Worm (Caenorhabditis elegans) whole organism, mixed stage, embryonic: ENCODE data around the gene F43C11.16.

Source experiments
- bed-3 ChIP-seq: fragments of 200-800 bp; sonication (Bioruptor generic); optimal IDR thresholded peaks from 3 replicates; lab custom pipeline; 2018; ENCODE audit warnings: mild to moderate bottlenecking, missing genetic modification characterization, moderate library complexity, missing compliant biosample characterization
- blmp-1 ChIP-seq: fragments of 150-350 bp; optimal IDR thresholded peaks from 2 replicates; lab custom pipeline; 2014; ENCODE audit warnings: missing biosample characterization, missing genetic modification characterization
- ceh-39 ChIP-seq: fragments of 150-350 bp; optimal IDR thresholded peaks from 2 replicates; lab custom pipeline; 2014; ENCODE audit warnings: missing biosample characterization, missing genetic modification characterization
- ceh-83 ChIP-seq: fragments of 200-800 bp; sonication (Bioruptor generic); optimal IDR thresholded peaks from 2 replicates; lab custom pipeline; 2018; ENCODE audit warnings: mild to moderate bottlenecking, missing genetic modification characterization, missing compliant biosample characterization
- ces-1 ChIP-seq: fragments of 150-350 bp; optimal IDR thresholded peaks from 2 replicates; lab custom pipeline; 2014; ENCODE audit warnings: missing biosample characterization, missing genetic modification reagents, missing genetic modification characterization
- cnd-1 ChIP-seq: fragments of 200-800 bp; sonication (Bioruptor generic); optimal IDR thresholded peaks from 2 replicates; lab custom pipeline; 2018; ENCODE audit warnings: mild to moderate bottlenecking, missing genetic modification characterization, missing compliant biosample characterization
- drap-1 ChIP-seq: fragments of 200-800 bp; sonication (Bioruptor generic); optimal IDR thresholded peaks from 3 replicates; lab custom pipeline; 2018; ENCODE audit warnings: mild to moderate bottlenecking, missing genetic modification characterization, missing compliant biosample characterization
- elt-1 ChIP-seq: sonication (generic microtip); optimal IDR thresholded peaks from 2 replicates; lab custom pipeline; 2017; ENCODE audit warnings: missing genetic modification characterization, mild to moderate bottlenecking, missing compliant biosample characterization, antibody characterized with exemption, moderate library complexity, borderline replicate concordance; ENCODE audit not compliant: insufficient read depth
- elt-3 ChIP-seq: fragments of 150-350 bp; optimal IDR thresholded peaks from 2 replicates; lab custom pipeline; 2014; ENCODE audit warnings: missing biosample characterization, missing genetic modification characterization
- ham-2 ChIP-seq: fragments of 200-800 bp; sonication (Bioruptor generic); optimal IDR thresholded peaks from 2 replicates; lab custom pipeline; 2018; ENCODE audit warnings: mild to moderate bottlenecking, missing genetic modification characterization, missing compliant biosample characterization
- hlh-1 ChIP-seq: fragments of 150-350 bp; optimal IDR thresholded peaks from 2 replicates; lab custom pipeline; 2014; ENCODE audit warnings: missing biosample characterization, missing genetic modification reagents, missing genetic modification characterization
- lin-13 ChIP-seq: fragments of 150-350 bp; optimal IDR thresholded peaks from 2 replicates; lab custom pipeline; 2014; ENCODE audit warnings: missing biosample characterization, missing genetic modification characterization
- lsy-2 ChIP-seq: fragments of 150-350 bp; optimal IDR thresholded peaks from 2 replicates; lab custom pipeline; 2014; ENCODE audit warnings: missing biosample characterization, missing genetic modification characterization
- mab-5 ChIP-seq: fragments of 150-350 bp; optimal IDR thresholded peaks from 2 replicates; lab custom pipeline; 2014; ENCODE audit warnings: missing biosample characterization, missing genetic modification characterization
- mep-1 ChIP-seq: fragments of 150-350 bp; optimal IDR thresholded peaks from 2 replicates; lab custom pipeline; 2017; ENCODE audit warnings: missing biosample characterization, missing genetic modification reagents, missing genetic modification characterization, inconsistent platforms
- nhr-12 ChIP-seq: fragments of 150-350 bp; optimal IDR thresholded peaks from 2 replicates; lab custom pipeline; 2014; ENCODE audit warnings: missing biosample characterization, missing genetic modification characterization
- nhr-2 ChIP-seq: fragments of 150-350 bp; optimal IDR thresholded peaks from 2 replicates; lab custom pipeline; 2014; ENCODE audit warnings: missing biosample characterization, missing genetic modification characterization
- nhr-237 ChIP-seq: fragments of 150-350 bp; optimal IDR thresholded peaks from 2 replicates; lab custom pipeline; 2014; ENCODE audit warnings: missing biosample characterization, missing genetic modification characterization
- nhr-28 ChIP-seq: fragments of 150-350 bp; optimal IDR thresholded peaks from 2 replicates; lab custom pipeline; 2014; ENCODE audit warnings: missing biosample characterization, missing genetic modification characterization
- nhr-76 ChIP-seq: sonication (generic microtip); optimal IDR thresholded peaks from 2 replicates; lab custom pipeline; 2017; ENCODE audit warnings: missing biosample characterization, missing genetic modification characterization
- pha-4 ChIP-seq: fragments of 150-350 bp; optimal IDR thresholded peaks from 2 replicates; lab custom pipeline; 2018; ENCODE audit warnings: missing biosample characterization, missing genetic modification reagents, missing genetic modification characterization
- sem-2 ChIP-seq: fragments of 200-800 bp; sonication (Bioruptor generic); optimal IDR thresholded peaks from 2 replicates; lab custom pipeline; 2018; ENCODE audit warnings: mild to moderate bottlenecking, missing genetic modification characterization, missing compliant biosample characterization
- sptf-1 ChIP-seq: sonication (generic microtip); optimal IDR thresholded peaks from 2 replicates; lab custom pipeline; 2017; ENCODE audit warnings: mild to moderate bottlenecking, missing genetic modification characterization, moderate library complexity, missing compliant biosample characterization
- tbx-8 ChIP-seq: fragments of 200-800 bp; sonication (Bioruptor generic); optimal IDR thresholded peaks from 2 replicates; lab custom pipeline; 2018; ENCODE audit warnings: mild to moderate bottlenecking, missing genetic modification characterization, moderate library complexity, missing compliant biosample characterization
- unc-120 ChIP-seq: sonication (generic microtip); optimal IDR thresholded peaks from 2 replicates; lab custom pipeline; 2017; ENCODE audit warnings: missing genetic modification characterization, missing compliant biosample characterization; ENCODE audit not compliant: poor library complexity, severe bottlenecking
- unc-39 ChIP-seq: fragments of 150-350 bp; optimal IDR thresholded peaks from 2 replicates; lab custom pipeline; 2014; ENCODE audit warnings: missing biosample characterization, missing genetic modification characterization
- zip-8 ChIP-seq: fragments of 150-350 bp; optimal IDR thresholded peaks from 2 replicates; lab custom pipeline; 2014; ENCODE audit warnings: missing biosample characterization, missing genetic modification characterization
- ztf-11 ChIP-seq: fragments of 150-350 bp; optimal IDR thresholded peaks from 2 replicates; lab custom pipeline; 2014; ENCODE audit warnings: missing biosample characterization, missing genetic modification characterization

Gene F43C11.16

DNA sequence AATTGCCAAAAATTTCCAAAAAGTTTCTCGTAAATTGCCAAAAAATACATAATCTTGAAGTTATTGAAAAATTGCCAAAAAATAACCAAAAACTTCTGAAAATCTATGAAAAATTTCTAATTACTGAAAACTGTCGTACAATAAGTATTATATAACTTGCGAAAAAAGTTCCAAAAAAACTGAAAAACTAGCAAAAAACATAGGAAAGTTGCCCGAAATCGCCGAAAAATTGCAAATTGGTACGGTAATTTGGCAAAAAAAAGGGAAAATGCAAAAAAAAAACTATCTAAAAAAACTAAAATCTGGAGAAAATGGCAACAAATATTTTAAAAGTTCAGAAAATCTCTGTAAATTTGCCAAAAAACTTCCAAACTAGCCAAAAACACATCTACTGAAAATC lies 18.4 kb downstream of the F43C11.16 start, which contains the start of gene enri-1:
TSS of gene enri-1 (minus strand) at position 101 of the 400 bp plus-strand sequence.
- no peak for TF ChIP-seq pha-4 (tag; lab: Kevin White, UChicago)
- TF ChIP-seq mep-1 (tag; lab: Kevin White, UChicago) = no peak
- no peak for TF ChIP-seq cnd-1 (tag; lab: Kevin White, UChicago)
- no peak for TF ChIP-seq drap-1 (GFP tag; lab: Kevin White, UChicago)
- no peak for TF ChIP-seq nhr-76 (tag; lab: Kevin White, UChicago)
- no peak for TF ChIP-seq elt-1 (tag; lab: Kevin White, UChicago)
- TF ChIP-seq unc-120 (tag; lab: Kevin White, UChicago) = no peak
- TF ChIP-seq nhr-28 = no peak
- no peak for TF ChIP-seq lin-13
- TF ChIP-seq bed-3 = no peak
- TF ChIP-seq sem-2 (GFP tag; lab: Kevin White, UChicago) = no peak
- no peak for TF ChIP-seq blmp-1
- no peak for TF ChIP-seq lsy-2 (tag; lab: Kevin White, UChicago)
- no peak for TF ChIP-seq ham-2
- no peak for TF ChIP-seq hlh-1 (tag; lab: Kevin White, UChicago)
- TF ChIP-seq ceh-39 (tag; lab: Kevin White, UChicago) = no peak

DNA sequence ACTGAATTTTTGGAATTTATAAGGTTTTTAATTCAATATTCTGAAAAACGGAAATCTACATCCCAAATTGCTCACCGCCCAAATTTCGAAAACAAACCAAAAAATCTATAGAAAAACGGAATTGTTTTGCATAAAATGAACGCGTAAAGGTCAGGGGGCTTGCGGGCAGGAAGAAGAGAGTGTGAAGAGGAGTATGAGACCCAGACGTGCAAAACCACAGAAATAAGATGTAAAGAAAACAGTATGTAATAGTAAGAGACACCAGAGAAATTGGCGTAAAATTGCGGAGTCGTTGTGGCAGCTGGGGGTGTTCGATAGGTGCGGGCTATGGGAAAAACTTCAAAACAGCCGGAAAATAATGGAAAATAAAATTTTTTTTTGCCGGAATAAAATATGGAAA lies 18.9 kb downstream of the F43C11.16 start:
- TF ChIP-seq hlh-1 (tag; lab: Kevin White, UChicago) (peak; percentile 37), ces-1 (peak; percentile 26), nhr-76 (tag; lab: Kevin White, UChicago) (no peak)

DNA sequence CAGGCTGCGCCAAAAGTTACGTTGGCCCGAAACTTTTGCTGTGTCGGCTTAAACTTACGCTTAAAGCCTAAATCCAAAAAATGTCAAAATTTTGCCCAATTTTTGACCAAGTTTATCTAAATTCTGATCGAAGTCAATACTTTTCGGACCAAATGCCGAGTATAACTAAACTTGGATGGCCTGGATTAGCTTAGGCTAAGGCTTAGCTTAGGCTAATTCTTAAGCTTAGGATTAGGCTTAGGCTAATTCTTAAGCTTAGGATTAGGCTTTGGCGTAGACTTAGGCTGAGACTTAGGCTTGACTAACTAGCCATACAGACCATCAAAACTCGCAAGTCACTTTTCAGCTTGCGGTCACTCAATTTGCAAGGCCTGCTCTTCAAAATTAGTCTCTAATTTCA lies 23.7 kb downstream of the F43C11.16 start:
- no peak for TF ChIP-seq blmp-1
- TF ChIP-seq ham-2 = peak; percentile 12
- TF ChIP-seq pha-4 (tag; lab: Kevin White, UChicago) = no peak
- TF ChIP-seq nhr-12 (tag; lab: Kevin White, UChicago) = no peak
- no peak for TF ChIP-seq drap-1 (GFP tag; lab: Kevin White, UChicago)
- no peak for TF ChIP-seq nhr-237 (tag; lab: Kevin White, UChicago)

DNA sequence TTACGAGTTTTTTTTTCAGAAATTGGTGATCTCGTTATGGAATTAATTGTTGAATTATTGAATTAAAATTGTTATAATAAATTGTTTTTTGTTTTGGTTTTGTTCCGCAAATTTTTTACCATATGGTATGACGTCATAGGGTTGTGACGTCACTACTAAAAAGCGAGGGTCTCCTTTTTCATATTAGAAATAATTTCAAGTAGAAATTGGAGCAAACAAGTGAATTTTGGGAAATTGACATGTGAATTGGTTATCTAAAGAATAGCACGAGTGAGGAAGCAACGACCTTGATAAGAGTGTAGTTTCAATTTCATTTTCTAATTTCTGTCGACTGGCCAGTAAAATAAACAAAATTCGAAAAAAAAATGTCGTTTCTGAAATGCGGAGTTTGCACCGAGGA lies 24.3 kb downstream of the F43C11.16 start, which contains the start of gene F43C11.7:
TSS of gene F43C11.7 (plus strand) at position 326 of the 400 bp plus-strand sequence.
- TF ChIP-seq tbx-8 (GFP tag; lab: Kevin White, UChicago) (no peak), elt-1 (tag; lab: Kevin White, UChicago) (no peak), zip-8 (peak; percentile 98), nhr-237 (tag; lab: Kevin White, UChicago) (no peak)

DNA sequence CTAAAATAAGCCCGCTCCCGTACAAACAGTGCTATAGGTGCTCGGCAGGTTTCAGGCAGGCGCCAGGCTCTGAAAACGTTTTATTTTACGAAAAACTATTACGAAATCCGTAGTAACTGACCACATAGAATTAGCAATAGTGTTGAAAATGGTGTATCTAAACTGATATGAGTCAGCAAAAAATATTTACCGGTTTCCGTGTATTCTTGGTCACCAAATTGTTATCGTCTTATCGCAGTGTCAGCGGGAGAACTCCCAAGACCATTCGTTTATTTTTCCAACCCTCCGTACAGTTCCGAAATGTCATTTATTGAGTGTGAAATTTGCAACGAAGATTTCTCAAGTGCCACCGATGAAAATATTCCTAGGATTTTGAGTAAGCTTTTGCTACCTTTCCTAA lies 27.6 kb downstream of the F43C11.16 start, which contains the start of gene F43C11.8:
TSS of gene F43C11.8 (plus strand) at position 301 of the 400 bp plus-strand sequence.
- TF ChIP-seq ceh-39 (tag; lab: Kevin White, UChicago) = no peak
- TF ChIP-seq nhr-2 (tag; lab: Kevin White, UChicago) = no peak
- no peak for TF ChIP-seq elt-1 (tag; lab: Kevin White, UChicago)
- no peak for TF ChIP-seq nhr-12 (tag; lab: Kevin White, UChicago)
- no peak for TF ChIP-seq mab-5
- TF ChIP-seq elt-3 (tag; lab: Kevin White, UChicago) = no peak
- TF ChIP-seq hlh-1 (tag; lab: Kevin White, UChicago) = no peak
- no peak for TF ChIP-seq ces-1
- no peak for TF ChIP-seq blmp-1
- TF ChIP-seq ztf-11 (tag; lab: Kevin White, UChicago) = no peak
- no peak for TF ChIP-seq ham-2
- TF ChIP-seq lin-13 = no peak

DNA sequence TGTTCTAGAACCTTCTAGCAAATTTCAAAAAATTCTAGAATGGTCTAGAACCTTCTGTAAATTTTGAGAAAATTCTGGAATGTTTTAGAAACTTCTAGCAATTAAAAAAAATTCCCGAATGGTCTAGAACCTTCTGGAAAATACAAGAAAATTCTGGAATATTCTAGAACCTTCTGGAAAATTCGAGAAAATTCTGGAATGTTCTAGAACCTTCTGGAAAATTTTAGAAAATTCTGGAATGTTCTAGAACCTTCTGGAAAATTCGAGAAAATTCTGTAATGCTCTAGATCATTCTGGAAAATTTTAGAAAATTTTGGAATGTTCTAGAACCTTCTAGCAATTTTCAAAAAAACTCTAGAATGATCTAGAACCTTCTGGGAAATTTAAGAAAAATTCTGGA lies 29.4 kb downstream of the F43C11.16 start:
- TF ChIP-seq ceh-83 (peak; percentile 37), lin-13 (no peak), mab-5 (no peak), sptf-1 (tag; lab: Kevin White, UChicago) (no peak), unc-39 (tag; lab: Kevin White, UChicago) (no peak), ceh-39 (tag; lab: Kevin White, UChicago) (no peak)
